Worm (Caenorhabditis elegans): ENCODE data around the gene C08D8.1.
"Not testable (repeated sequence)": the region's sequence is repeated elsewhere in the genome, so short reads cannot be mapped to it uniquely, and the experiment has no call there.

Gene C08D8.1

ce11 chrV:8325906-8326305, 19.7 kb upstream of the C08D8.1 start:
- TF ChIP-seq ets-4 (tag; optimal IDR thresholded peaks at IDR 0.05), result no peak
- TF ChIP-seq ceh-48 (tag; optimal IDR thresholded peaks at IDR 0.05), result no peak
- no peak for TF ChIP-seq ceh-30 (tag; optimal IDR thresholded peaks at IDR 0.05)
- no peak for TF ChIP-seq ceh-9 (tag; optimal IDR thresholded peaks at IDR 0.05)
- no peak for TF ChIP-seq ceh-45 (GFP tag; IDR thresholded peaks at IDR 0.05)
- no peak for TF ChIP-seq hlh-30 (tag; optimal IDR thresholded peaks at IDR 0.05; ENCODE audit: insufficient read depth)
- no peak for TF ChIP-seq pax-1 (tag; optimal IDR thresholded peaks at IDR 0.05)
- no peak for TF ChIP-seq K02D7.2 (tag; optimal IDR thresholded peaks at IDR 0.05)
- no peak for TF ChIP-seq ceh-6 (GFP tag; optimal IDR thresholded peaks at IDR 0.05)
- TF ChIP-seq nhr-232 (tag; optimal IDR thresholded peaks at IDR 0.05), result no peak
- TF ChIP-seq pha-2 (tag; optimal IDR thresholded peaks at IDR 0.05), result no peak
- no peak for TF ChIP-seq hlh-8 (tag; optimal IDR thresholded peaks at IDR 0.05)
- no peak for TF ChIP-seq mec-3 (tag; optimal IDR thresholded peaks at IDR 0.05; ENCODE audit: borderline replicate concordance)
- TF ChIP-seq gmeb-2 (tag; optimal IDR thresholded peaks at IDR 0.05), result no peak
- no peak for TF ChIP-seq ceh-19 (GFP tag; optimal IDR thresholded peaks at IDR 0.05)
- TF ChIP-seq ceh-18 (tag; optimal IDR thresholded peaks at IDR 0.05), result no peak
- no peak for TF ChIP-seq elt-2 (tag; optimal IDR thresholded peaks at IDR 0.05)
- TF ChIP-seq hlh-13 (GFP tag; optimal IDR thresholded peaks at IDR 0.05), result no peak
- no peak for TF ChIP-seq unc-42 (tag; optimal IDR thresholded peaks at IDR 0.05)
- TF ChIP-seq nfya-1 (tag; optimal IDR thresholded peaks at IDR 0.05), result no peak

DNA sequence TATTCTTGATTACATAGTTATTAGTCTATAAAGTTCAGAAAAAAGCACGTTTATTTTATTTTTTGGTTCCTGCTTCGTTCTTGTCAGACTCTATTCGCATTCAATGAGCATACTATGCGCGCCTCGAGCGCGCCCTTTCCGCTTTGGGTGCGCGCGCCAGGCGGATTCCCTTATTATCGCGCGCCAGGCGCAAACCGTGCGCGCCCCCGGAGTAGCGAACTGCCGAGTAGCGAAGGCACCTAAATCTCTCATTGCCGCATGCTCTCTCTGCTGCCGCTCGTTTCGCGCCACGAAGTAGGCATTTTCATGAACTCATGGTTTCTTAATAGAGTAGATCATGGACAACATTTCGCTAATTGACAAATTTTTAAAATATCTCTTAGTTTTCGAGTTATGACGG, 18.5 kb upstream of the C08D8.1 start:
- TF ChIP-seq K02D7.2 (tag; optimal IDR thresholded peaks at IDR 0.05) (no peak), ref-2 (tag; optimal IDR thresholded peaks at IDR 0.05) (no peak), lin-11 (tag; optimal IDR thresholded peaks at IDR 0.05) (no peak), pat-9 (tag; optimal IDR thresholded peaks at IDR 0.05) (no peak), eyg-1 (tag; optimal IDR thresholded peaks at IDR 0.05) (no peak)

DNA sequence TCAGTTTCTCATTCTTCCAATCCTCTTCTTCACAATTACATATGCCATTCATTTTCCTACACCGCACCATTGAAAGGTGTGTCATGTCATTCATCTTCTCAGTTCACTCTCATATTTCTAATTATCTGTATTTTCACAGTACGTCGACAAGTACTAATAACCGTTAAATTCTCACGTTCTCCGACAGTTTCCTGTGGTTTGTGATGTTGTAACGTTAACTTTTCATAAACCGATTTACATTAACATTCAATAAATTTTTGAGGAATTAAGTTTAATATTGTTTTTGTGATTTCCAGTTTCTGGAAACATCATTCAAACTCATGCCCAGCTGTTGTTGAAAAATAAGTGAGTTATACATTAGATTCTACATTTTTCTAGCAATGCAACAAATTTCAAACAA, 11.2 kb upstream of the C08D8.1 start, which contains the start of gene tmd-2:
tmd-2 (plus strand) TSS at position 301 of the 400 bp plus-strand sequence.
- TF ChIP-seq ama-1 (optimal IDR thresholded peaks at IDR 0.05) (no peak), che-1 (tag; optimal IDR thresholded peaks at IDR 0.05) (no peak), unc-55 (GFP tag; optimal IDR thresholded peaks at IDR 0.05) (no peak), unc-86 (tag; optimal IDR thresholded peaks at IDR 0.05) (no peak), ttx-3 (tag; optimal IDR thresholded peaks at IDR 0.05) (no peak), ceh-2 (tag; optimal IDR thresholded peaks at IDR 0.05) (no peak)

DNA sequence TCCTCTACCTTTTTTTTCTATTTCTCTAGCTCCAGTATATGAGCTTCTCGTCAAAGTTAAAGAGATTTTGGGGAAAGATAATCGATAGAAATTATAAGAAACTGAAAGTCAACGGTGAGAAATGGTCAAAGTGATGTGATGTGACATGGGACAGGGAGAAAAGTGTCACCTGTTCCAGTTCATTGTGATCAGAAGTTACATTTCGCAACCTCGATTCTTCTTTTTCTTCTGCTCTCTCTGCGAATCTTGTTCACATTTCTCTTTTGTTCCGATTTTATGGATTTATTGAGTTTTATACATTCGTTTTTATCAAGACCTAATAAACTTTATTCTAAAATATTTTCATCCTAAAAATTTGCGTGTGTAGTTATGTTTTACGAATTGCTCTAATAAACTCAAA, 9.9 kb upstream of the C08D8.1 start:
- TF ChIP-seq unc-55 (GFP tag; optimal IDR thresholded peaks at IDR 0.05) (peak; percentile 66), F13H6.1 (tag; optimal IDR thresholded peaks at IDR 0.05) (no peak)

ce11 chrV:8340924-8341323, 4.6 kb upstream of the C08D8.1 start, which contains the start of gene C08D8.7:
Gene C08D8.7, plus strand, starts transcription at chrV:8341224.
- TF ChIP-seq syd-9 (tag; optimal IDR thresholded peaks at IDR 0.05); unc-55 (GFP tag; optimal IDR thresholded peaks at IDR 0.05); ahr-1 (tag; optimal IDR thresholded peaks at IDR 0.05): not testable (repeated sequence)

DNA sequence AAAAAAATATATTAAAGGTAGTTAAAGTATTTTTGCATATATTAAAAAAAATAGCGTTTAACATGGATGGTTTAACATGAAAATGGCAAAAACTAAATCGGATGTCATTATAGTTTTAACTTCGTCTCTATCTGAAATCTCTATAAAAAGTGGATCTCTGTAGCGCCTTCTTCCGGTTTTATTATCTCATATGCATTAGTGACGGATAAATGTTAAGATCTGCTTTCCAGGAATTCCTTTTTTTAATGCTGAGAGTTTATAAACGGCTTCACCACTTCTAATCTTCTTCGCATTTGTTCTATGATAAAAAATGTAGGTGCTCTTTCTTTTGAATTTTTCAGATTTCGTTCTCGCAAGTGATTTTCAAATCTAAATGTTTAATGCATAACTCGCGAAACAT, 3.1 kb upstream of the C08D8.1 start:
- no peak for TF ChIP-seq mec-3 (tag; optimal IDR thresholded peaks at IDR 0.05; ENCODE audit: borderline replicate concordance)
- TF ChIP-seq hlh-13 (GFP tag; optimal IDR thresholded peaks at IDR 0.05), result no peak
- TF ChIP-seq syd-9 (tag; optimal IDR thresholded peaks at IDR 0.05), result no peak
- TF ChIP-seq elt-4 (tag; optimal IDR thresholded peaks at IDR 0.05), result no peak
- TF ChIP-seq dve-1 (tag; optimal IDR thresholded peaks at IDR 0.05), result no peak
- TF ChIP-seq hlh-8 (tag; optimal IDR thresholded peaks at IDR 0.05), result no peak
- no peak for TF ChIP-seq tbx-7 (tag; optimal IDR thresholded peaks at IDR 0.05)
- TF ChIP-seq ttx-3 (tag; optimal IDR thresholded peaks at IDR 0.05), result no peak
- no peak for TF ChIP-seq lin-11 (tag; optimal IDR thresholded peaks at IDR 0.05)
- TF ChIP-seq K02D7.2 (tag; optimal IDR thresholded peaks at IDR 0.05), result no peak
- no peak for TF ChIP-seq ahr-1 (tag; optimal IDR thresholded peaks at IDR 0.05)
- no peak for TF ChIP-seq ceh-45 (GFP tag; IDR thresholded peaks at IDR 0.05)

All from whole organism, late embryonic.